Worm (Caenorhabditis elegans): Measurements from ENCODE around the gene him-8.
A peak's percentile ranks its signal among the peaks of the same experiment; 100 is the strongest.

him-8 gene

ce11 chrIV:10533639-10534038 is 28.1 kb upstream of the him-8 start, which contains the start of gene T07G12.3:
TSS of gene T07G12.3 (plus strand) at chrIV:10533939.
- TF ChIP-seq dsc-1 (tag; optimal IDR thresholded peaks at IDR 0.05) (no peak), snpc-4 (tag; optimal IDR thresholded peaks at IDR 0.05) (no peak), nhr-77 (tag; optimal IDR thresholded peaks at IDR 0.05) (no peak), nhr-90 (tag; optimal IDR thresholded peaks at IDR 0.05; ENCODE audit: poor library complexity) (no peak)

- TF ChIP-seq nhr-237 (tag; optimal IDR thresholded peaks at IDR 0.05) (no peak), pax-3 (tag; optimal IDR thresholded peaks at IDR 0.05) (no peak), dpl-1 (GFP tag; optimal IDR thresholded peaks at IDR 0.05) (no peak), fkh-4 (tag; optimal IDR thresholded peaks at IDR 0.05; ENCODE audit: borderline replicate concordance) (no peak), hpl-2 (GFP tag; optimal IDR thresholded peaks at IDR 0.05) (no peak)
Measured at ce11 chrIV:10538584-10538983, 23.1 kb upstream of the him-8 start, which contains the start of gene T07G12.4. TSS of gene T07G12.4 (minus strand) at chrIV:10538684.

ce11 chrIV:10542283-10542682 is 19.4 kb upstream of the him-8 start:
- TF ChIP-seq C04F5.9 (tag; optimal IDR thresholded peaks at IDR 0.05) (no peak), skn-1 (tag; optimal IDR thresholded peaks at IDR 0.05) (no peak), isw-1 (GFP tag; IDR thresholded peaks at IDR 0.05) (no peak), elt-2 (tag; optimal IDR thresholded peaks at IDR 0.05) (peak; percentile 52), nhr-85 (tag) (no peak)

ce11 chrIV:10543361-10543760 is 18.3 kb upstream of the him-8 start:
- TF ChIP-seq dpl-1 (GFP tag; optimal IDR thresholded peaks at IDR 0.05) (no peak), zip-4 (GFP tag; optimal IDR thresholded peaks at IDR 0.05) (no peak), tlp-1 (tag; optimal IDR thresholded peaks at IDR 0.05) (peak; percentile 12), unc-98 (GFP tag; IDR thresholded peaks at IDR 0.05) (no peak), nhr-11 (tag; optimal IDR thresholded peaks at IDR 0.05) (no peak), nhr-90 (tag; optimal IDR thresholded peaks at IDR 0.05; ENCODE audit: poor library complexity) (peak; percentile 38), nhr-84 (tag; optimal IDR thresholded peaks at IDR 0.05) (no peak), pag-3 (tag; optimal IDR thresholded peaks at IDR 0.05; ENCODE audit: borderline replicate concordance, insufficient read depth) (no peak), pax-3 (tag; optimal IDR thresholded peaks at IDR 0.05) (no peak), blmp-1 (tag; optimal IDR thresholded peaks at IDR 0.05) (no peak), aha-1 (tag; optimal IDR thresholded peaks at IDR 0.05) (no peak), lin-39 (tag; optimal IDR thresholded peaks at IDR 0.05) (no peak), ces-1 (GFP tag; optimal IDR thresholded peaks at IDR 0.05) (no peak), elt-2 (tag; optimal IDR thresholded peaks at IDR 0.05) (peak; percentile 95), C04F5.9 (tag; optimal IDR thresholded peaks at IDR 0.05) (no peak), vab-15 (tag; optimal IDR thresholded peaks at IDR 0.05) (no peak), C34B4.2 (tag; optimal IDR thresholded peaks at IDR 0.05) (no peak), nhr-77 (tag; optimal IDR thresholded peaks at IDR 0.05) (no peak), F16B12.6 (tag; optimal IDR thresholded peaks at IDR 0.05) (no peak), pqm-1 (tag; optimal IDR thresholded peaks at IDR 0.05) (peak; percentile 70), swsn-7 (tag; optimal IDR thresholded peaks at IDR 0.05) (no peak), aly-2 (tag; optimal IDR thresholded peaks at IDR 0.05) (no peak)

ce11 chrIV:10545038-10545437 is 16.7 kb upstream of the him-8 start, which contains the start of gene T07G12.5:
TSS of gene T07G12.5 (minus strand) at chrIV:10545138.
- TF ChIP-seq snu-23 (GFP tag; optimal IDR thresholded peaks at IDR 0.05) (no peak), ets-5 (GFP tag; IDR thresholded peaks at IDR 0.05) (no peak), nhr-47 (tag; optimal IDR thresholded peaks at IDR 0.05) (no peak), elt-2 (tag; optimal IDR thresholded peaks at IDR 0.05) (peak; percentile 47), ama-1 (optimal IDR thresholded peaks at IDR 0.05) (no peak)

All from whole organism, L1 larva.